Worm (Caenorhabditis elegans) whole organism, late embryonic: ENCODE measurements around the gene col-119.

Experiments used
- K09A11.1 ChIP-seq: sonication (generic microtip); optimal IDR thresholded peaks from 2 replicates; lab custom pipeline; 2017; ENCODE audit warnings: antibody characterized with exemption, mild to moderate bottlenecking, missing genetic modification characterization, missing compliant biosample characterization; ENCODE audit not compliant: insufficient read depth
- ceh-34 ChIP-seq: sonication (generic microtip); optimal IDR thresholded peaks from 2 replicates; lab custom pipeline; 2016; ENCODE audit warnings: mild to moderate bottlenecking, missing genetic modification characterization, missing compliant biosample characterization
- dmd-4 ChIP-seq: sonication (generic microtip); optimal IDR thresholded peaks from 2 replicates; lab custom pipeline; 2016; ENCODE audit warnings: borderline replicate concordance, missing genetic modification characterization, missing compliant biosample characterization
- gmeb-2 ChIP-seq: sonication (generic microtip); optimal IDR thresholded peaks from 2 replicates; lab custom pipeline; 2016; ENCODE audit warnings: missing genetic modification characterization, inconsistent platforms, missing compliant biosample characterization
- lim-6 ChIP-seq: sonication (generic microtip); optimal IDR thresholded peaks from 2 replicates; lab custom pipeline; 2016; ENCODE audit warnings: missing genetic modification characterization, missing compliant biosample characterization
- pag-3 ChIP-seq: sonication (generic microtip); optimal IDR thresholded peaks from 2 replicates; lab custom pipeline; 2016; ENCODE audit warnings: missing compliant biosample characterization, missing genetic modification characterization, borderline replicate concordance
- sox-4 ChIP-seq: sonication (generic microtip); optimal IDR thresholded peaks from 2 replicates; lab custom pipeline; 2017; ENCODE audit warnings: mild to moderate bottlenecking, missing genetic modification characterization, inconsistent platforms, missing compliant biosample characterization
- unc-86 ChIP-seq: sonication (generic microtip); optimal IDR thresholded peaks from 2 replicates; lab custom pipeline; 2016; ENCODE audit warnings: missing genetic modification characterization, missing compliant biosample characterization

DNA sequence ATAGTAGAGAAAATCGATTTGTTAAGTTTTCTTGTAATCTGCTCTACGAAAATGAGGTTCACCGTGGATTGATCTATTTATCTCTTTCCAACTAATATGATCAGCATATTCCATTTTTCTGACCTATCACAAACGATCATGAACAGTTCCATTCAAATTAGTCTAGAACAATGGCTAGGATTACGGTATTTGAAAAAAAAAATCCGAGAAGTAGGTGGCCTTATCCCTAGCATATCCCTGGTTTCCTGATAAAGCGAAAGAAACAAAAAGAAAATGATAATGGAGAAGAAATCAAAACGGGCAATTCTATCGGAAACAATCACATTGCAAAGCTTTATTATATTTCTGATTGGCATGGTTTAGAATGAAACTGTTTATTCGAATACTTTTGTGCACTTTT lies 13.2 kb upstream of the col-119 start, which contains the start of gene mltn-12:
- TF ChIP-seq sox-4 (tag; lab: Kevin White, UChicago) (no peak), ceh-34 (tag; lab: Kevin White, UChicago) (no peak), gmeb-2 (tag; lab: Kevin White, UChicago) (no peak), lim-6 (no peak), K09A11.1 (tag; lab: Kevin White, UChicago) (no peak), pag-3 (tag; lab: Kevin White, UChicago) (no peak), dmd-4 (no peak), unc-86 (tag; lab: Kevin White, UChicago) (no peak)
